Worm (Caenorhabditis elegans) whole organism, L1 larva: ENCODE measurements around the gene T28F3.11.
A peak's percentile ranks its signal among the peaks of the same experiment; 100 is the strongest.
"Not testable (repeated sequence)": the region's sequence is repeated elsewhere in the genome, so short reads cannot be mapped to it uniquely, and the experiment has no call there.

Experiments
- Y116A8C.19 ChIP-seq: sonication (generic microtip); optimal IDR thresholded peaks from 2 replicates; lab custom pipeline; 2016; ENCODE audit warnings: missing compliant biosample characterization, missing genetic modification characterization, borderline replicate concordance
- alr-1 ChIP-seq: fragments of 200-800 bp; sonication (Bioruptor generic); optimal IDR thresholded peaks from 2 replicates; lab custom pipeline; 2018; ENCODE audit warnings: borderline replicate concordance, mild to moderate bottlenecking, missing genetic modification characterization, missing compliant biosample characterization
- aly-2 ChIP-seq: fragments of 150-350 bp; optimal IDR thresholded peaks from 2 replicates; lab custom pipeline; 2014; ENCODE audit warnings: missing biosample characterization, missing genetic modification characterization
- ama-1 ChIP-seq: fragments of 150-350 bp; optimal IDR thresholded peaks from 2 replicates; lab custom pipeline; 2014
- ceh-63 ChIP-seq: fragments of 200-800 bp; sonication (Bioruptor generic); optimal IDR thresholded peaks from 2 replicates; lab custom pipeline; 2018; ENCODE audit warnings: mild to moderate bottlenecking, missing genetic modification characterization, missing compliant biosample characterization
- ceh-82 ChIP-seq, 3 experiments: fragments of 150-350 bp in 1 of 3; sonication (generic microtip) in 2 of 3; optimal IDR thresholded peaks; 2 replicates each; lab custom pipeline; 2014 to 2017; ENCODE audit warnings: missing biosample characterization in 3 of 3, missing genetic modification characterization in 3 of 3
- ceh-88 ChIP-seq: fragments of 200-800 bp; sonication (Bioruptor generic); IDR thresholded peaks from 2 replicates; pipeline ENCODE4 v1.3.6; 2022; ENCODE audit warnings: missing genetic modification characterization, missing compliant biosample characterization
- dpl-1 ChIP-seq, 3 experiments: fragments of 150-350 bp in 2 of 3; sonication (generic microtip) in 1 of 3; optimal IDR thresholded peaks; 2 replicates each; lab custom pipeline; 2014 to 2017; ENCODE audit warnings: missing biosample characterization in 3 of 3, missing genetic modification characterization in 3 of 3, missing genetic modification reagents in 3 of 3
- dsc-1 ChIP-seq: sonication (generic microtip); optimal IDR thresholded peaks from 2 replicates; lab custom pipeline; 2016; ENCODE audit warnings: mild to moderate bottlenecking, missing genetic modification characterization, missing compliant biosample characterization
- efl-1 ChIP-seq, 4 experiments: fragments of 150-350 bp; optimal IDR thresholded peaks in 3 of 4; peaks in 1 of 4; 1 replicate in 1 of 4; 2 replicates in 3 of 4; lab custom pipeline; 2014; ENCODE audit warnings: missing biosample characterization in 2 of 4, missing genetic modification characterization in 2 of 4, missing genetic modification reagents in 2 of 4
- egl-27 ChIP-seq, 2 experiments: fragments of 150-350 bp in 1 of 2; sonication (generic microtip); optimal IDR thresholded peaks; 3 replicates each; lab custom pipeline; 2017 to 2018; ENCODE audit warnings: missing biosample characterization in 2 of 2, missing genetic modification characterization in 2 of 2, missing genetic modification reagents in 2 of 2
- fkh-4 ChIP-seq: sonication (generic microtip); optimal IDR thresholded peaks from 2 replicates; lab custom pipeline; 2016; ENCODE audit warnings: missing compliant biosample characterization, missing genetic modification characterization, borderline replicate concordance
- fkh-8 ChIP-seq: sonication (generic microtip); optimal IDR thresholded peaks from 2 replicates; lab custom pipeline; 2016; ENCODE audit warnings: mild to moderate bottlenecking, missing genetic modification characterization, missing compliant biosample characterization
- grh-1 ChIP-seq: fragments of 200-800 bp; sonication (Bioruptor generic); IDR thresholded peaks from 2 replicates; pipeline ENCODE4 v1.3.6; 2022; ENCODE audit warnings: missing genetic modification reagents, missing genetic modification characterization, missing compliant biosample characterization
- hlh-4 ChIP-seq: sonication (generic microtip); optimal IDR thresholded peaks from 2 replicates; lab custom pipeline; 2016; ENCODE audit warnings: mild to moderate bottlenecking, missing genetic modification characterization, missing compliant biosample characterization
- hpl-2 ChIP-seq: fragments of 150-350 bp; optimal IDR thresholded peaks from 2 replicates; lab custom pipeline; 2014; ENCODE audit warnings: missing biosample characterization, missing genetic modification reagents, missing genetic modification characterization
- irx-1 ChIP-seq: sonication (generic microtip); optimal IDR thresholded peaks from 2 replicates; lab custom pipeline; 2016; ENCODE audit warnings: missing genetic modification characterization, missing compliant biosample characterization
- isw-1 ChIP-seq: fragments of 200-800 bp; sonication (Bioruptor generic); IDR thresholded peaks from 2 replicates; pipeline ENCODE4 v1.3.6; 2022; ENCODE audit warnings: missing genetic modification characterization, missing compliant biosample characterization
- lin-15B ChIP-seq: fragments of 150-350 bp; sonication (generic microtip); optimal IDR thresholded peaks from 3 replicates; lab custom pipeline; 2014; ENCODE audit warnings: missing biosample characterization, missing genetic modification characterization
- lin-35 ChIP-seq, 2 experiments: fragments of 150-350 bp; optimal IDR thresholded peaks; 2 replicates each; lab custom pipeline; 2014; ENCODE audit warnings: missing biosample characterization in 2 of 2, missing genetic modification characterization in 2 of 2, missing genetic modification reagents in 2 of 2
- lir-3 ChIP-seq: sonication (generic microtip); optimal IDR thresholded peaks from 2 replicates; lab custom pipeline; 2016; ENCODE audit warnings: mild to moderate bottlenecking, missing genetic modification characterization, moderate library complexity, missing compliant biosample characterization; ENCODE audit not compliant: poor library complexity
- mdl-1 ChIP-seq, 2 experiments: fragments of 150-350 bp; optimal IDR thresholded peaks; 2 replicates each; lab custom pipeline; 2014 to 2017; ENCODE audit warnings: missing biosample characterization in 2 of 2, missing genetic modification characterization in 2 of 2, inconsistent platforms in 1 of 2
- nhr-12 ChIP-seq: sonication (generic microtip); optimal IDR thresholded peaks from 2 replicates; lab custom pipeline; 2017; ENCODE audit warnings: missing biosample characterization, missing genetic modification characterization
- nhr-19 ChIP-seq: fragments of 200-800 bp; sonication (Bioruptor generic); conservative IDR thresholded peaks from 2 replicates; pipeline ENCODE4 v1.3.6; 2022; ENCODE audit warnings: missing genetic modification characterization, missing compliant biosample characterization
- nhr-237 ChIP-seq: fragments of 150-350 bp; optimal IDR thresholded peaks from 2 replicates; lab custom pipeline; 2014; ENCODE audit warnings: missing biosample characterization, missing genetic modification characterization
- nhr-47 ChIP-seq: sonication (generic microtip); optimal IDR thresholded peaks from 2 replicates; lab custom pipeline; 2016; ENCODE audit warnings: mild to moderate bottlenecking, missing genetic modification characterization, moderate library complexity, missing compliant biosample characterization
- pax-3 ChIP-seq: fragments of 200-800 bp; sonication (Bioruptor generic); optimal IDR thresholded peaks from 2 replicates; lab custom pipeline; 2018; ENCODE audit warnings: mild to moderate bottlenecking, missing genetic modification characterization, moderate library complexity, missing compliant biosample characterization
- snpc-4 ChIP-seq: fragments of 150-350 bp; optimal IDR thresholded peaks from 2 replicates; lab custom pipeline; 2014; ENCODE audit warnings: missing biosample characterization, missing genetic modification characterization
- sup-37 ChIP-seq: fragments of 200-800 bp; sonication (Bioruptor generic); optimal IDR thresholded peaks from 2 replicates; lab custom pipeline; 2018; ENCODE audit warnings: mild to moderate bottlenecking, missing genetic modification characterization, missing compliant biosample characterization
- tbx-2 ChIP-seq: sonication (generic microtip); optimal IDR thresholded peaks from 2 replicates; lab custom pipeline; 2016; ENCODE audit warnings: missing genetic modification characterization, missing compliant biosample characterization
- tlp-1 ChIP-seq: fragments of 150-350 bp; optimal IDR thresholded peaks from 2 replicates; lab custom pipeline; 2014; ENCODE audit warnings: missing biosample characterization, missing genetic modification characterization
- zag-1 ChIP-seq: fragments of 150-350 bp; optimal IDR thresholded peaks from 2 replicates; lab custom pipeline; 2014; ENCODE audit warnings: missing biosample characterization, missing genetic modification characterization
- ztf-11 ChIP-seq, 2 experiments: sonication (generic microtip); optimal IDR thresholded peaks; 2 replicates each; lab custom pipeline; 2016 to 2017; ENCODE audit warnings: missing genetic modification characterization in 2 of 2, missing biosample characterization in 1 of 2, missing compliant biosample characterization in 1 of 2

The T28F3.11 gene

ce11 chrIV:17307223-17307622 is 15.7 kb upstream of the T28F3.11 start, which contains the start of gene T28F3.8:
T28F3.8 (minus strand) TSS chrIV:17307323.
- not testable (repeated sequence) for TF ChIP-seq sup-37 (GFP tag; lab: Kevin White, UChicago); hlh-4; pax-3 (tag; lab: Kevin White, UChicago)

ce11 chrIV:17301933-17302332 is 10.5 kb upstream of the T28F3.11 start, which contains the start of gene ifta-2:
ifta-2 (minus strand) TSS chrIV:17302033.
- no peak for TF ChIP-seq dpl-1 (GFP tag; optimal IDR thresholded peaks at IDR 0.05; lab: Kevin White, UChicago)
- peak; percentile 29 for TF ChIP-seq fkh-8 (tag; lab: Kevin White, UChicago)

- TF ChIP-seq nhr-19 (GFP tag; lab: Robert Waterston, UW) = no peak
- TF ChIP-seq hpl-2 (GFP tag; lab: Kevin White, UChicago) = no peak
- no peak for TF ChIP-seq fkh-8 (tag; lab: Kevin White, UChicago)
- TF ChIP-seq efl-1 (optimal IDR thresholded peaks at IDR 0.05; lab: Kevin White, UChicago) = no peak
- peak in 1 of 2 experiments; percentile 84 for TF ChIP-seq efl-1 (GFP tag; optimal IDR thresholded peaks at IDR 0.05 in 1 of 2; lab: Kevin White, UChicago)
- no peak for TF ChIP-seq tbx-2 (tag; lab: Kevin White, UChicago)
Observed at ce11 chrIV:17294489-17294888, 3.0 kb upstream of the T28F3.11 start, which contains the start of gene T28F3.5. T28F3.5 (plus strand) TSS chrIV:17294789.

ce11 chrIV:17293679-17294078 is 2.2 kb upstream of the T28F3.11 start:
- TF ChIP-seq hpl-2 (GFP tag; lab: Kevin White, UChicago) (no peak), dsc-1 (tag; lab: Kevin White, UChicago) (peak; percentile 62), Y116A8C.19 (tag; lab: Kevin White, UChicago) (no peak), lin-15B (no peak), egl-27 (tag; optimal IDR thresholded peaks at IDR 0.05; lab: Kevin White, UChicago) (no peak), grh-1 (no peak), ama-1 (lab: Kevin White, UChicago) (no peak), snpc-4 (tag; lab: Kevin White, UChicago) (no peak), mdl-1 (tag; optimal IDR thresholded peaks at IDR 0.05; lab: Kevin White, UChicago) (no peak), fkh-8 (tag; lab: Kevin White, UChicago) (peak; percentile 27), efl-1 (optimal IDR thresholded peaks at IDR 0.05; lab: Kevin White, UChicago) (no peak), efl-1 (GFP tag; optimal IDR thresholded peaks at IDR 0.05 in 1 of 2; lab: Kevin White, UChicago) (peak in 1 of 2 experiments; percentile 77), fkh-4 (tag; lab: Kevin White, UChicago) (no peak), isw-1 (GFP tag; lab: Robert Waterston, UW) (no peak), tlp-1 (no peak), lir-3 (tag; lab: Kevin White, UChicago) (no peak), nhr-237 (tag; lab: Kevin White, UChicago) (no peak), irx-1 (no peak), aly-2 (no peak), zag-1 (tag; lab: Kevin White, UChicago) (no peak), nhr-47 (tag; lab: Kevin White, UChicago) (peak; percentile 11), alr-1 (tag; lab: Kevin White, UChicago) (no peak), ceh-82 (tag; optimal IDR thresholded peaks at IDR 0.05; lab: Kevin White, UChicago) (no peak), ztf-11 (tag; optimal IDR thresholded peaks at IDR 0.05; lab: Kevin White, UChicago) (no peak), dpl-1 (GFP tag; optimal IDR thresholded peaks at IDR 0.05; lab: Kevin White, UChicago) (peak in 1 of 3 experiments; percentile 27), ceh-63 (GFP tag; lab: Kevin White, UChicago) (no peak), ceh-88 (GFP tag; lab: Robert Waterston, UW) (no peak), lin-35 (GFP tag; optimal IDR thresholded peaks at IDR 0.05; lab: Kevin White, UChicago) (peak in 1 of 2 experiments; percentile 36), nhr-12 (tag; lab: Kevin White, UChicago) (no peak)
